Fruit fly (Drosophila melanogaster) whole organism: Measurements from ENCODE around the gene UbcE2H.

Experiments used
- CG8478 ChIP-seq: fragments of >200 bp; optimal IDR thresholded peaks from 2 replicates; lab custom pipeline; 2018; ENCODE audit warnings: inconsistent platforms
- EcR ChIP-seq, 2 experiments: fragments of >200 bp; optimal IDR thresholded peaks; 2 replicates each; lab custom pipeline; 2017; ENCODE audit warnings: missing biosample characterization in 2 of 2, missing genetic modification characterization in 2 of 2, missing genetic modification reagents in 2 of 2
- pan ChIP-seq: fragments of >200 bp; optimal IDR thresholded peaks from 2 replicates; lab custom pipeline; 2017
- psq ChIP-seq: fragments of >200 bp; optimal IDR thresholded peaks from 2 replicates; lab custom pipeline; 2017
- usp ChIP-seq: fragments of >200 bp; optimal IDR thresholded peaks from 2 replicates; lab custom pipeline; 2017; ENCODE audit warnings: missing biosample characterization, missing genetic modification characterization, mixed read lengths

dm6 chrX:8135420-8135874 is 41.6 kb upstream of the UbcE2H start, which contains the start of the genes cyr and CG2120:
- no peak for TF ChIP-seq pan (lab: Kevin White, UChicago)
- no peak for TF ChIP-seq EcR (GFP tag; optimal IDR thresholded peaks at IDR 0.05; lab: Kevin White, UChicago)
- no peak for TF ChIP-seq psq (lab: Kevin White, UChicago)
- no peak for TF ChIP-seq usp (GFP tag; lab: Kevin White, UChicago)
- TF ChIP-seq CG8478 (lab: Kevin White, UChicago) = no peak
